Fruit fly (Drosophila melanogaster): ENCODE measurements around the gene CG31551.
A peak's percentile ranks its signal among the peaks of the same experiment; 100 is the strongest.

Gene CG31551

dm6 chr3R:5669740-5670659, 42.3 kb downstream of the CG31551 start:
- peak; percentile 60 for TF ChIP-seq psq (GFP tag; optimal IDR thresholded peaks at IDR 0.05)
- TF ChIP-seq OdsH (GFP tag; optimal IDR thresholded peaks at IDR 0.05): no peak

dm6 chr3R:5670660-5671264, 43.1 kb downstream of the CG31551 start:
- no peak for TF ChIP-seq Hr83 (GFP tag; optimal IDR thresholded peaks at IDR 0.05; ENCODE audit: poor library complexity, severe bottlenecking)
- no peak for TF ChIP-seq Dfd (GFP tag; optimal IDR thresholded peaks at IDR 0.05)
- peak; percentile 4 for TF ChIP-seq rgr (GFP tag; optimal IDR thresholded peaks at IDR 0.05)
- TF ChIP-seq fru (GFP tag; optimal IDR thresholded peaks at IDR 0.05): peak; percentile 11
- TF ChIP-seq Jra (GFP tag; optimal IDR thresholded peaks at IDR 0.05): peak; percentile 17
- TF ChIP-seq Hnf4 (GFP tag; optimal IDR thresholded peaks at IDR 0.05): peak; percentile 36
- TF ChIP-seq brk (GFP tag; optimal IDR thresholded peaks at IDR 0.05): peak; percentile 12
- peak in 1 of 2 experiments; percentile 8 for TF ChIP-seq foxo (GFP tag; optimal IDR thresholded peaks at IDR 0.05)
- TF ChIP-seq lola (GFP tag; optimal IDR thresholded peaks at IDR 0.05): no peak
- peak; percentile 6 for TF ChIP-seq Mio (GFP tag; optimal IDR thresholded peaks at IDR 0.05)
- peak; percentile 85 for TF ChIP-seq psq (GFP tag; optimal IDR thresholded peaks at IDR 0.05)
- TF ChIP-seq jim (GFP tag; optimal IDR thresholded peaks at IDR 0.05): peak; percentile 46
- no peak for TF ChIP-seq Sp1 (GFP tag; optimal IDR thresholded peaks at IDR 0.05)

dm6 chr3R:5671265-5671663, 43.6 kb downstream of the CG31551 start:
- TF ChIP-seq Hr83 (GFP tag; optimal IDR thresholded peaks at IDR 0.05; ENCODE audit: poor library complexity, severe bottlenecking) (peak; percentile 40), woc (GFP tag; optimal IDR thresholded peaks at IDR 0.05) (no peak), usp (GFP tag; optimal IDR thresholded peaks at IDR 0.05) (no peak)

- TF ChIP-seq usp (GFP tag; optimal IDR thresholded peaks at IDR 0.05) (no peak), OdsH (GFP tag; optimal IDR thresholded peaks at IDR 0.05) (no peak), pan (optimal IDR thresholded peaks at IDR 0.05) (no peak), Dif (GFP tag; optimal IDR thresholded peaks at IDR 0.05; ENCODE audit: partially characterized antibody) (peak; percentile 76), Myc (optimal IDR thresholded peaks at IDR 0.05) (peak; percentile 79), tai (GFP tag; optimal IDR thresholded peaks at IDR 0.05) (no peak), Rel (GFP tag; optimal IDR thresholded peaks at IDR 0.05) (no peak), Rel (tag; optimal IDR thresholded peaks at IDR 0.05) (peak; percentile 46), foxo (GFP tag; optimal IDR thresholded peaks at IDR 0.05) (no peak), jim (GFP tag; optimal IDR thresholded peaks at IDR 0.05) (no peak), dl (GFP tag; optimal IDR thresholded peaks at IDR 0.05; ENCODE audit: insufficient read depth in 1 of 2, partially characterized antibody in 2 of 2) (peak; percentile 42 to 56)
Observed at dm6 chr3R:5671795-5672657, 44.4 kb downstream of the CG31551 start.

- TF ChIP-seq Rel (GFP tag; optimal IDR thresholded peaks at IDR 0.05): no peak
- peak; percentile 25 for TF ChIP-seq Rel (tag; optimal IDR thresholded peaks at IDR 0.05)
- TF ChIP-seq usp (GFP tag; optimal IDR thresholded peaks at IDR 0.05): no peak
- peak; percentile 15 for TF ChIP-seq jim (GFP tag; optimal IDR thresholded peaks at IDR 0.05)
- no peak for TF ChIP-seq dmrt93B (GFP tag; optimal IDR thresholded peaks at IDR 0.05)
- peak; percentile 19 for TF ChIP-seq psq (GFP tag; optimal IDR thresholded peaks at IDR 0.05)
- no peak for TF ChIP-seq Hr78 (GFP tag; optimal IDR thresholded peaks at IDR 0.05)
- peak; percentile 41 for TF ChIP-seq fru (GFP tag; optimal IDR thresholded peaks at IDR 0.05)
- TF ChIP-seq Hr83 (GFP tag; optimal IDR thresholded peaks at IDR 0.05; ENCODE audit: poor library complexity, severe bottlenecking): peak; percentile 70
- peak; percentile 2 for TF ChIP-seq sage (GFP tag; optimal IDR thresholded peaks at IDR 0.05)
- no peak for TF ChIP-seq foxo (GFP tag; optimal IDR thresholded peaks at IDR 0.05)
- no peak for TF ChIP-seq Sp1 (GFP tag; optimal IDR thresholded peaks at IDR 0.05)
- TF ChIP-seq CG32264 (GFP tag; optimal IDR thresholded peaks at IDR 0.05): no peak
- peak; percentile 23 for TF ChIP-seq OdsH (GFP tag; optimal IDR thresholded peaks at IDR 0.05)
- no peak for TF ChIP-seq CrebA (GFP tag; optimal IDR thresholded peaks at IDR 0.05; ENCODE audit: borderline replicate concordance)
- TF ChIP-seq Hnf4 (GFP tag; optimal IDR thresholded peaks at IDR 0.05): no peak
- TF ChIP-seq h (GFP tag; optimal IDR thresholded peaks at IDR 0.05): peak; percentile 65
Observed at dm6 chr3R:5672658-5673217, 45.1 kb downstream of the CG31551 start.
